Worm (Caenorhabditis elegans): ENCODE measurements around the gene clec-169.

- TF ChIP-seq nhr-10 (tag; optimal IDR thresholded peaks at IDR 0.05) (no peak), alr-1 (tag; optimal IDR thresholded peaks at IDR 0.05) (no peak), unc-62 (GFP tag; optimal IDR thresholded peaks at IDR 0.05) (no peak), egl-27 (tag; optimal IDR thresholded peaks at IDR 0.05) (no peak), ceh-16 (tag; optimal IDR thresholded peaks at IDR 0.05) (no peak), ama-1 (optimal IDR thresholded peaks at IDR 0.05) (no peak), ceh-82 (tag; optimal IDR thresholded peaks at IDR 0.05) (no peak), snpc-4 (tag; optimal IDR thresholded peaks at IDR 0.05) (no peak), nhr-237 (tag; optimal IDR thresholded peaks at IDR 0.05) (no peak)
Observed at ce11 chrIV:1275910-1276309, 14.8 kb downstream of the clec-169 start.
